Fruit fly (Drosophila melanogaster): Measurements from ENCODE around the gene Dredd.

Gene Dredd

dm6 chrX:625157-625627 is 10.2 kb downstream of the Dredd start, which contains the start of the genes CG13364 and Hinfp:
TSS of gene CG13364 (minus strand) at chrX:625203.
TSS of gene Hinfp (plus strand) at chrX:625542.
- peak; percentile 12 for TF ChIP-seq bab1 (GFP tag; optimal IDR thresholded peaks at IDR 0.05)
- TF ChIP-seq CG7101 (tag; optimal IDR thresholded peaks at IDR 0.05): no peak
- TF ChIP-seq Mnt (GFP tag; optimal IDR thresholded peaks at IDR 0.05): peak; percentile 77

dm6 chrX:623357-623756 is 12.0 kb downstream of the Dredd start, which contains the start of gene CG13369:
TSS of gene CG13369 (plus strand) at chrX:623468.
- TF ChIP-seq CG5204 (GFP tag; optimal IDR thresholded peaks at IDR 0.05) (no peak), CG12768 (GFP tag; optimal IDR thresholded peaks at IDR 0.05) (no peak), ovo (GFP tag; optimal IDR thresholded peaks at IDR 0.05) (no peak), Clk (GFP tag; optimal IDR thresholded peaks at IDR 0.05) (no peak), bab1 (GFP tag; optimal IDR thresholded peaks at IDR 0.05) (no peak), CG7101 (tag; optimal IDR thresholded peaks at IDR 0.05) (no peak), cnc (optimal IDR thresholded peaks at IDR 0.05) (no peak), CG11617 (GFP tag; optimal IDR thresholded peaks at IDR 0.05) (no peak), pad (GFP tag; optimal IDR thresholded peaks at IDR 0.05) (no peak)

- TF ChIP-seq Clk (GFP tag; optimal IDR thresholded peaks at IDR 0.05) (no peak), tj (GFP tag; optimal IDR thresholded peaks at IDR 0.05) (peak; percentile 41), kay (GFP tag; ENCODE audit: borderline replicate concordance) (no peak), CG7045 (GFP tag; optimal IDR thresholded peaks at IDR 0.05) (peak; percentile 48), pad (GFP tag; optimal IDR thresholded peaks at IDR 0.05) (peak; percentile 38), cnc (optimal IDR thresholded peaks at IDR 0.05) (no peak), bab1 (GFP tag; optimal IDR thresholded peaks at IDR 0.05) (peak; percentile 47), toe (GFP tag; optimal IDR thresholded peaks at IDR 0.05) (peak; percentile 69), CG7101 (tag; optimal IDR thresholded peaks at IDR 0.05) (peak; percentile 49), Hr96 (GFP tag; optimal IDR thresholded peaks at IDR 0.05) (no peak), ovo (GFP tag; optimal IDR thresholded peaks at IDR 0.05) (peak; percentile 60), Mnt (GFP tag; optimal IDR thresholded peaks at IDR 0.05) (peak; percentile 71), CG12768 (GFP tag; optimal IDR thresholded peaks at IDR 0.05) (peak; percentile 1), CG11617 (GFP tag; optimal IDR thresholded peaks at IDR 0.05) (peak; percentile 78), CG1620 (GFP tag; optimal IDR thresholded peaks at IDR 0.05) (peak; percentile 83), cic (GFP tag; optimal IDR thresholded peaks at IDR 0.05) (no peak), CG33017 (tag; optimal IDR thresholded peaks at IDR 0.05) (no peak), CG14711 (tag; optimal IDR thresholded peaks at IDR 0.05) (peak; percentile 15), Crg-1 (GFP tag; optimal IDR thresholded peaks at IDR 0.05) (peak; percentile 69), CG5204 (GFP tag; optimal IDR thresholded peaks at IDR 0.05) (no peak)
Observed at dm6 chrX:621132-621555, 14.2 kb downstream of the Dredd start, which contains the start of the genes CG13365 and Vsp37A. TSS of gene CG13365 (minus strand) at chrX:621215. TSS of gene Vsp37A (plus strand) at chrX:621530.

dm6 chrX:620102-620430 is 15.3 kb downstream of the Dredd start, which contains the start of gene spdi:
TSS of gene spdi (minus strand) at chrX:620195.
- TF ChIP-seq toe (GFP tag; optimal IDR thresholded peaks at IDR 0.05) (no peak), CG11617 (GFP tag; optimal IDR thresholded peaks at IDR 0.05) (no peak), CG1620 (GFP tag; optimal IDR thresholded peaks at IDR 0.05) (no peak), tj (GFP tag; optimal IDR thresholded peaks at IDR 0.05) (peak; percentile 6), CG12768 (GFP tag; optimal IDR thresholded peaks at IDR 0.05) (no peak), ovo (GFP tag; optimal IDR thresholded peaks at IDR 0.05) (no peak), CG33017 (tag; optimal IDR thresholded peaks at IDR 0.05) (no peak), Hr96 (GFP tag; optimal IDR thresholded peaks at IDR 0.05) (no peak), cic (GFP tag; optimal IDR thresholded peaks at IDR 0.05) (no peak), Crg-1 (GFP tag; optimal IDR thresholded peaks at IDR 0.05) (no peak), bab1 (GFP tag; optimal IDR thresholded peaks at IDR 0.05) (peak; percentile 50)

dm6 chrX:619220-620101 is 15.9 kb downstream of the Dredd start:
- TF ChIP-seq Mnt (GFP tag; optimal IDR thresholded peaks at IDR 0.05) (no peak), pad (GFP tag; optimal IDR thresholded peaks at IDR 0.05) (peak; percentile 94), ovo (GFP tag; optimal IDR thresholded peaks at IDR 0.05) (peak; percentile 82)

dm6 chrX:618583-618982 is 16.8 kb downstream of the Dredd start:
- TF ChIP-seq kay (GFP tag; ENCODE audit: borderline replicate concordance) (no peak), tj (GFP tag; optimal IDR thresholded peaks at IDR 0.05) (no peak), bab1 (GFP tag; optimal IDR thresholded peaks at IDR 0.05) (peak; percentile 27), toe (GFP tag; optimal IDR thresholded peaks at IDR 0.05) (no peak), ovo (GFP tag; optimal IDR thresholded peaks at IDR 0.05) (peak; percentile 66), cic (GFP tag; optimal IDR thresholded peaks at IDR 0.05) (no peak), CG12768 (GFP tag; optimal IDR thresholded peaks at IDR 0.05) (no peak), CG7045 (GFP tag; optimal IDR thresholded peaks at IDR 0.05) (no peak)

- peak; percentile 47 for TF ChIP-seq Crg-1 (GFP tag; optimal IDR thresholded peaks at IDR 0.05)
- TF ChIP-seq tj (GFP tag; optimal IDR thresholded peaks at IDR 0.05): peak; percentile 19
- no peak for TF ChIP-seq CG33017 (tag; optimal IDR thresholded peaks at IDR 0.05)
- TF ChIP-seq bab1 (GFP tag; optimal IDR thresholded peaks at IDR 0.05): peak; percentile 28
- no peak for TF ChIP-seq CG12768 (GFP tag; optimal IDR thresholded peaks at IDR 0.05)
- TF ChIP-seq cic (GFP tag; optimal IDR thresholded peaks at IDR 0.05): no peak
- TF ChIP-seq Mnt (GFP tag; optimal IDR thresholded peaks at IDR 0.05): peak; percentile 2
- no peak for TF ChIP-seq CG5204 (GFP tag; optimal IDR thresholded peaks at IDR 0.05)
- TF ChIP-seq CG14711 (tag; optimal IDR thresholded peaks at IDR 0.05): no peak
- TF ChIP-seq toe (GFP tag; optimal IDR thresholded peaks at IDR 0.05): no peak
- TF ChIP-seq ovo (GFP tag; optimal IDR thresholded peaks at IDR 0.05): no peak
- TF ChIP-seq kay (GFP tag; ENCODE audit: borderline replicate concordance): no peak
- TF ChIP-seq pad (GFP tag; optimal IDR thresholded peaks at IDR 0.05): no peak
- TF ChIP-seq Hr96 (GFP tag; optimal IDR thresholded peaks at IDR 0.05): no peak
- no peak for TF ChIP-seq CG7045 (GFP tag; optimal IDR thresholded peaks at IDR 0.05)
- TF ChIP-seq CG1620 (GFP tag; optimal IDR thresholded peaks at IDR 0.05): peak; percentile 24
- TF ChIP-seq cnc (optimal IDR thresholded peaks at IDR 0.05): no peak
- TF ChIP-seq Clk (GFP tag; optimal IDR thresholded peaks at IDR 0.05): no peak
Observed at dm6 chrX:617477-617795, 17.9 kb downstream of the Dredd start.

Data from whole organism, adult.